Worm (Caenorhabditis elegans) whole organism, L4 larva: ENCODE data around the gene K01F9.2.

ENCODE experiments used
- T20F7.1 ChIP-seq: fragments of 200-800 bp; sonication (Bioruptor generic); optimal IDR thresholded peaks from 2 replicates; lab custom pipeline; 2018; ENCODE audit warnings: mild to moderate bottlenecking, missing genetic modification characterization, missing compliant biosample characterization
- ZK546.5 ChIP-seq, 2 experiments: sonication (generic microtip); optimal IDR thresholded peaks; 2 replicates each; lab custom pipeline; 2017; ENCODE audit warnings: missing biosample characterization in 2 of 2, missing genetic modification characterization in 2 of 2
- ceh-82 ChIP-seq: sonication (generic microtip); optimal IDR thresholded peaks from 2 replicates; lab custom pipeline; 2017; ENCODE audit warnings: missing biosample characterization, missing genetic modification characterization
- egl-27 ChIP-seq: sonication (generic microtip); optimal IDR thresholded peaks from 3 replicates; lab custom pipeline; 2017; ENCODE audit warnings: missing biosample characterization, missing genetic modification reagents, missing genetic modification characterization
- lin-15B ChIP-seq: fragments of 150-350 bp; sonication (generic microtip); optimal IDR thresholded peaks from 3 replicates; lab custom pipeline; 2014; ENCODE audit warnings: missing biosample characterization, missing genetic modification characterization
- lin-38 ChIP-seq: fragments of 200-800 bp; sonication (Bioruptor generic); IDR thresholded peaks from 2 replicates; pipeline ENCODE4 v1.3.6; 2022; ENCODE audit warnings: missing genetic modification reagents, missing genetic modification characterization, missing compliant biosample characterization
- mep-1 ChIP-seq: fragments of 150-350 bp; sonication (generic microtip); optimal IDR thresholded peaks from 3 replicates; lab custom pipeline; 2014; ENCODE audit warnings: missing biosample characterization, missing genetic modification characterization
- nhr-10 ChIP-seq: fragments of 150-350 bp; optimal IDR thresholded peaks from 2 replicates; lab custom pipeline; 2014; ENCODE audit warnings: missing biosample characterization, missing genetic modification characterization
- nhr-237 ChIP-seq: sonication (generic microtip); optimal IDR thresholded peaks from 2 replicates; lab custom pipeline; 2017; ENCODE audit warnings: missing biosample characterization, missing genetic modification characterization
- nhr-25 ChIP-seq: sonication (generic microtip); optimal IDR thresholded peaks from 2 replicates; lab custom pipeline; 2017; ENCODE audit warnings: missing genetic modification characterization, mild to moderate bottlenecking, missing compliant biosample characterization, antibody characterized with exemption, moderate library complexity, borderline replicate concordance; ENCODE audit not compliant: insufficient read depth
- nhr-76 ChIP-seq: fragments of 150-350 bp; optimal IDR thresholded peaks from 2 replicates; lab custom pipeline; 2014; ENCODE audit warnings: missing biosample characterization, missing genetic modification characterization
- zag-1 ChIP-seq: fragments of 150-350 bp; optimal IDR thresholded peaks from 2 replicates; lab custom pipeline; 2014; ENCODE audit warnings: missing biosample characterization, missing genetic modification characterization
- zfp-3 ChIP-seq: fragments of 200-800 bp; sonication (Bioruptor generic); conservative IDR thresholded peaks from 2 replicates; pipeline ENCODE4 v1.3.6; 2022; ENCODE audit warnings: missing genetic modification reagents, missing genetic modification characterization, missing compliant biosample characterization
- ztf-11 ChIP-seq: fragments of 150-350 bp; optimal IDR thresholded peaks from 2 replicates; lab custom pipeline; 2014; ENCODE audit warnings: missing biosample characterization, missing genetic modification characterization

ce11 chrIII:8919784-8920183, 42.9 kb upstream of the K01F9.2 start, which contains the start of gene ZK637.15:
- TF ChIP-seq zag-1 (tag; lab: Kevin White, UChicago) (no peak), egl-27 (tag; lab: Kevin White, UChicago) (no peak), ZK546.5 (tag; optimal IDR thresholded peaks at IDR 0.05; lab: Kevin White, UChicago) (no peak), nhr-76 (tag; lab: Kevin White, UChicago) (no peak), lin-15B (tag; lab: Kevin White, UChicago) (no peak), zfp-3 (no peak), lin-38 (GFP tag; lab: Robert Waterston, UW) (no peak), nhr-10 (tag; lab: Kevin White, UChicago) (no peak), nhr-25 (no peak), T20F7.1 (no peak), ceh-82 (no peak), nhr-237 (tag; lab: Kevin White, UChicago) (no peak), ztf-11 (tag; lab: Kevin White, UChicago) (no peak), mep-1 (tag; lab: Kevin White, UChicago) (no peak)
